Worm (Caenorhabditis elegans): ENCODE data around the gene srh-123.

DNA sequence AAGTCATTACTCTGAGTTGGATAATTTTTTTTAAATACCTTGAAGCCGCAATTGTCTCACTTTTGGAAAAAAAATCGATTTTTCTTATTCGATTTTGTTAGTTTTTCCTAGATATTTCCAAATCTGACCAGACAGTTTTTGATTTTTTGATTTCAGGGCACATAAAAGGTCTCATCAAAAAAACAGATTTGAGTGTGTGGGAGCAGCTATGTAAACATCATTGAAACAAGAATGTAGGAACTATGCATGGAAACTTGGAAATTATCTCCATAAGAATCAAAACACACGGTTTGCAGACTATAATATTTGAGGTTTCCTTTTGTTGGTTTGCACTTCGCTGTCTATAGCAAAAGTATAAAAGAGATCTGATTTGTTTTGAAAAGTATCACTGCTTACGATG lies 12.2 kb downstream of the srh-123 start, which contains the start of gene scl-24:
- no peak for TF ChIP-seq ama-1 (optimal IDR thresholded peaks at IDR 0.05)
- no peak for TF ChIP-seq ces-1 (GFP tag; optimal IDR thresholded peaks at IDR 0.05)
- TF ChIP-seq sox-4 (tag; optimal IDR thresholded peaks at IDR 0.05): no peak
- TF ChIP-seq unc-98 (GFP tag; IDR thresholded peaks at IDR 0.05): no peak
- no peak for TF ChIP-seq elt-3 (tag; optimal IDR thresholded peaks at IDR 0.05)
- no peak for TF ChIP-seq lin-13 (GFP tag; optimal IDR thresholded peaks at IDR 0.05)
- TF ChIP-seq xbp-1 (tag; optimal IDR thresholded peaks at IDR 0.05): no peak
- no peak for TF ChIP-seq lsy-2 (tag; optimal IDR thresholded peaks at IDR 0.05)
- TF ChIP-seq unc-30 (tag; optimal IDR thresholded peaks at IDR 0.05): no peak
- TF ChIP-seq ztf-11 (tag; optimal IDR thresholded peaks at IDR 0.05): no peak
- no peak for TF ChIP-seq fkh-4 (tag; optimal IDR thresholded peaks at IDR 0.05; ENCODE audit: borderline replicate concordance)
- TF ChIP-seq nhr-28 (tag; optimal IDR thresholded peaks at IDR 0.05): no peak
- TF ChIP-seq nhr-11 (tag; optimal IDR thresholded peaks at IDR 0.05): no peak

All from whole organism, L1 larva.